Fruit fly (Drosophila melanogaster) whole organism, embryonic: ENCODE data around the gene CG43245.

ENCODE experiments used
- CG15269 ChIP-seq: fragments of 200-800 bp; sonication (Bioruptor generic); optimal IDR thresholded peaks from 2 replicates; lab custom pipeline; 2018; ENCODE audit warnings: missing biosample characterization, mild to moderate bottlenecking, missing genetic modification characterization, moderate library complexity
- CG31441 ChIP-seq: fragments of 200-800 bp; sonication (Bioruptor generic); IDR thresholded peaks from 2 replicates; pipeline ENCODE4 v1.3.6; 2022; ENCODE audit warnings: missing biosample characterization, missing genetic modification characterization
- ERR ChIP-seq: fragments of 200-800 bp; sonication (Bioruptor generic); optimal IDR thresholded peaks from 2 replicates; lab custom pipeline; 2016; ENCODE audit warnings: missing biosample characterization, missing genetic modification characterization
- bab2 ChIP-seq: fragments of 200-800 bp; sonication (Bioruptor generic); optimal IDR thresholded peaks from 2 replicates; lab custom pipeline; 2016; ENCODE audit warnings: missing biosample characterization, missing genetic modification characterization
- bowl ChIP-seq: fragments of 200-800 bp; sonication (Bioruptor generic); IDR thresholded peaks from 2 replicates; pipeline ENCODE4 v1.3.6; 2022; ENCODE audit warnings: missing biosample characterization, missing genetic modification characterization
- cwo ChIP-seq: fragments of 200-800 bp; sonication (Bioruptor generic); optimal IDR thresholded peaks from 3 replicates; lab custom pipeline; 2017; ENCODE audit warnings: missing biosample characterization, missing genetic modification characterization, mild to moderate bottlenecking, moderate library complexity, missing genetic modification reagents
- emc ChIP-seq: fragments of 200-800 bp; sonication (Bioruptor generic); optimal IDR thresholded peaks from 2 replicates; lab custom pipeline; 2016; ENCODE audit warnings: missing biosample characterization, missing genetic modification characterization
- hbn ChIP-seq: fragments of 200-800 bp; sonication (Bioruptor generic); IDR thresholded peaks from 2 replicates; pipeline ENCODE4 v1.3.6; 2022; ENCODE audit warnings: missing biosample characterization, missing genetic modification characterization; ENCODE audit not compliant: partially characterized antibody
- org-1 ChIP-seq: fragments of 200-800 bp; sonication (Bioruptor generic); optimal IDR thresholded peaks from 2 replicates; lab custom pipeline; 2017; ENCODE audit warnings: missing biosample characterization, missing genetic modification characterization

- no peak for TF ChIP-seq ERR (GFP tag; lab: Kevin White, UChicago)
- peak; percentile 26 for TF ChIP-seq cwo (GFP tag; lab: Kevin White, UChicago)
- no peak for TF ChIP-seq bowl (GFP tag; lab: Robert Waterston, UW)
- no peak for TF ChIP-seq emc
- peak; percentile 86 for TF ChIP-seq CG31441 (GFP tag; lab: Robert Waterston, UW)
- TF ChIP-seq CG15269 (tag; lab: Kevin White, UChicago) = no peak
- peak; percentile 37 for TF ChIP-seq org-1 (GFP tag; lab: Kevin White, UChicago)
- TF ChIP-seq bab2 = peak; percentile 8
- no peak for TF ChIP-seq hbn
These were observed 931 bp downstream of the CG43245 start for dm6 chr3L:10772527-10773184.
